In genomic region chrX:6803312-6803794, dm6 we compare ENCODE assay signal across 1 fruit fly cellular context.
A peak's percentile ranks its signal among the peaks of the same experiment; 100 is the strongest.
TF ChIP-seq lines count a peak whose summit lies in the region.

C3G (minus strand) TSS chrX:6803593.
pod1 (plus strand) TSS chrX:6803684.

TF ChIP-seq in whole organism, embryonic, 481 proteins besides CTCF, POLR2A, EP300 and RAD21 (continued from another document and continues in another):
- TF ChIP-seq gsb (GFP tag; IDR thresholded peaks at IDR 0.05; lab: Robert Waterston, UW): no peak
- TF ChIP-seq CG9817 (tag; optimal IDR thresholded peaks at IDR 0.05; lab: Kevin White, UChicago): peak; percentile 13
- TF ChIP-seq repo (GFP tag; optimal IDR thresholded peaks at IDR 0.05; lab: Kevin White, UChicago): peak; percentile 6
- peak; percentile 21 for TF ChIP-seq Mad (GFP tag; optimal IDR thresholded peaks at IDR 0.05; lab: Kevin White, UChicago)
- no peak for TF ChIP-seq Mes4 (GFP tag; optimal IDR thresholded peaks at IDR 0.05; lab: Kevin White, UChicago)
- no peak for TF ChIP-seq eve (GFP tag; optimal IDR thresholded peaks at IDR 0.05; lab: Kevin White, UChicago)
- peak; percentile 32 for TF ChIP-seq tin (GFP tag; optimal IDR thresholded peaks at IDR 0.05; lab: Kevin White, UChicago)
- TF ChIP-seq CG2875 (GFP tag; optimal IDR thresholded peaks at IDR 0.05; lab: Kevin White, UChicago): no peak
- TF ChIP-seq CG4854 (GFP tag; optimal IDR thresholded peaks at IDR 0.05; lab: Kevin White, UChicago): peak; percentile 27
- TF ChIP-seq Dip3 (GFP tag; optimal IDR thresholded peaks at IDR 0.05; lab: Kevin White, UChicago): peak; percentile 6
- no peak for TF ChIP-seq tx (GFP tag; optimal IDR thresholded peaks at IDR 0.05; lab: Kevin White, UChicago)
- TF ChIP-seq CG15514 (GFP tag; optimal IDR thresholded peaks at IDR 0.05; lab: Kevin White, UChicago): peak; percentile 67
- TF ChIP-seq Max (GFP tag; optimal IDR thresholded peaks at IDR 0.05; lab: Kevin White, UChicago): peak; percentile 50
- no peak for TF ChIP-seq pros (GFP tag; optimal IDR thresholded peaks at IDR 0.05; lab: Kevin White, UChicago)
- no peak for TF ChIP-seq tup (GFP tag; optimal IDR thresholded peaks at IDR 0.05; lab: Kevin White, UChicago)
- peak; percentile 84 for TF ChIP-seq CG2116 (GFP tag; optimal IDR thresholded peaks at IDR 0.05; lab: Kevin White, UChicago)
- no peak for TF ChIP-seq CG8290 (GFP tag; optimal IDR thresholded peaks at IDR 0.05; lab: Kevin White, UChicago)
- peak in 1 of 2 experiments; percentile 77 for TF ChIP-seq CG8290 (tag; optimal IDR thresholded peaks at IDR 0.05; lab: Kevin White, UChicago)
- TF ChIP-seq Lim3 (GFP tag; IDR thresholded peaks at IDR 0.05; lab: Robert Waterston, UW): no peak
- TF ChIP-seq CG7372 (GFP tag; IDR thresholded peaks at IDR 0.05; lab: Robert Waterston, UW): no peak
- TF ChIP-seq so (GFP tag; IDR thresholded peaks at IDR 0.05; lab: Robert Waterston, UW): no peak
- peak; percentile 96 for TF ChIP-seq CG34224 (GFP tag; IDR thresholded peaks at IDR 0.05; lab: Robert Waterston, UW; ENCODE audit: partially characterized antibody)
- TF ChIP-seq tio (GFP tag; optimal IDR thresholded peaks at IDR 0.05; lab: Kevin White, UChicago): no peak
- no peak for TF ChIP-seq kay (GFP tag; optimal IDR thresholded peaks at IDR 0.05; lab: Kevin White, UChicago)
- TF ChIP-seq trh (GFP tag; optimal IDR thresholded peaks at IDR 0.05; lab: Kevin White, UChicago): no peak
- no peak for TF ChIP-seq Neu2 (GFP tag; optimal IDR thresholded peaks at IDR 0.05; lab: Kevin White, UChicago; ENCODE audit: borderline replicate concordance)
- no peak for TF ChIP-seq Xrp1 (GFP tag; IDR thresholded peaks at IDR 0.05; lab: Robert Waterston, UW)
- TF ChIP-seq CG7987 (GFP tag; optimal IDR thresholded peaks at IDR 0.05; lab: Kevin White, UChicago): peak; percentile 5
- TF ChIP-seq lmd (GFP tag; IDR thresholded peaks at IDR 0.05; lab: Robert Waterston, UW): no peak
- no peak for TF ChIP-seq Gsc (GFP tag; IDR thresholded peaks at IDR 0.05; lab: Robert Waterston, UW)
- no peak for TF ChIP-seq Fer3 (tag; optimal IDR thresholded peaks at IDR 0.05; lab: Kevin White, UChicago)
- no peak for TF ChIP-seq CG11723 (GFP tag; optimal IDR thresholded peaks at IDR 0.05; lab: Kevin White, UChicago)
- TF ChIP-seq Vsx1 (GFP tag; optimal IDR thresholded peaks at IDR 0.05; lab: Kevin White, UChicago): peak; percentile 16
- TF ChIP-seq bab2 (GFP tag; optimal IDR thresholded peaks at IDR 0.05; lab: Kevin White, UChicago): no peak
- TF ChIP-seq CG10274 (GFP tag; optimal IDR thresholded peaks at IDR 0.05; lab: Kevin White, UChicago): no peak
- peak; percentile 62 for TF ChIP-seq Rfx (GFP tag; IDR thresholded peaks at IDR 0.05; lab: Robert Waterston, UW)
- TF ChIP-seq Hmx (GFP tag; optimal IDR thresholded peaks at IDR 0.05; lab: Kevin White, UChicago): no peak
- no peak for TF ChIP-seq sc (optimal IDR thresholded peaks at IDR 0.05; lab: Kevin White, UChicago)
- no peak for TF ChIP-seq sc (GFP tag; optimal IDR thresholded peaks at IDR 0.05; lab: Kevin White, UChicago)
- TF ChIP-seq zen2 (GFP tag; IDR thresholded peaks at IDR 0.05; lab: Robert Waterston, UW; ENCODE audit: partially characterized antibody): peak; percentile 96
- no peak for TF ChIP-seq CG6654 (GFP tag; optimal IDR thresholded peaks at IDR 0.05; lab: Kevin White, UChicago)
- TF ChIP-seq Usf (GFP tag; optimal IDR thresholded peaks at IDR 0.05; lab: Kevin White, UChicago): no peak
- TF ChIP-seq CG30431 (GFP tag; optimal IDR thresholded peaks at IDR 0.05; lab: Kevin White, UChicago): no peak
- TF ChIP-seq ac (GFP tag; optimal IDR thresholded peaks at IDR 0.05; lab: Kevin White, UChicago): no peak
- TF ChIP-seq slou (GFP tag; optimal IDR thresholded peaks at IDR 0.05; lab: Kevin White, UChicago): peak; percentile 22
- peak; percentile 14 to 68 for TF ChIP-seq Pdp1 (GFP tag; optimal IDR thresholded peaks at IDR 0.05; lab: Kevin White, UChicago)
- no peak for TF ChIP-seq CG17328 (GFP tag; IDR thresholded peaks at IDR 0.05; lab: Robert Waterston, UW)
- peak; percentile 42 for TF ChIP-seq CG12769 (tag; optimal IDR thresholded peaks at IDR 0.05; lab: Kevin White, UChicago)
- TF ChIP-seq Atf6 (GFP tag; IDR thresholded peaks at IDR 0.05; lab: Robert Waterston, UW): no peak
- TF ChIP-seq nmo (GFP tag; optimal IDR thresholded peaks at IDR 0.05; lab: Kevin White, UChicago): peak; percentile 60
- no peak for TF ChIP-seq CG3281 (GFP tag; optimal IDR thresholded peaks at IDR 0.05; lab: Kevin White, UChicago)
- peak; percentile 67 for TF ChIP-seq CG13894 (tag; optimal IDR thresholded peaks at IDR 0.05; lab: Kevin White, UChicago)
- peak; percentile 99 for TF ChIP-seq CG16813 (GFP tag; IDR thresholded peaks at IDR 0.05; lab: Robert Waterston, UW; ENCODE audit: partially characterized antibody)
- TF ChIP-seq hbn (GFP tag; IDR thresholded peaks at IDR 0.05; lab: Robert Waterston, UW; ENCODE audit: partially characterized antibody): peak; percentile 97
- TF ChIP-seq CG7556 (GFP tag; optimal IDR thresholded peaks at IDR 0.05; lab: Kevin White, UChicago): no peak
- no peak for TF ChIP-seq D19B (GFP tag; optimal IDR thresholded peaks at IDR 0.05; lab: Kevin White, UChicago)
- no peak for TF ChIP-seq CG2889 (GFP tag; IDR thresholded peaks at IDR 0.05; lab: Robert Waterston, UW)
- TF ChIP-seq CG13775 (GFP tag; optimal IDR thresholded peaks at IDR 0.05; lab: Kevin White, UChicago): no peak
- TF ChIP-seq CG4730 (GFP tag; IDR thresholded peaks at IDR 0.05; lab: Robert Waterston, UW): no peak
- peak; percentile 56; the same call in 1 of the 2 replicates for TF ChIP-seq vvl (GFP tag; IDR thresholded peaks at IDR 0.05; lab: Robert Waterston, UW)
- TF ChIP-seq btn (GFP tag; optimal IDR thresholded peaks at IDR 0.05; lab: Kevin White, UChicago): no peak
- TF ChIP-seq Antp (GFP tag; optimal IDR thresholded peaks at IDR 0.05; lab: Kevin White, UChicago): peak; percentile 50
- no peak for TF ChIP-seq lola (GFP tag; optimal IDR thresholded peaks at IDR 0.05; lab: Kevin White, UChicago)
- TF ChIP-seq disco-r (GFP tag; optimal IDR thresholded peaks at IDR 0.05; lab: Kevin White, UChicago): no peak
- no peak for TF ChIP-seq jigr1 (GFP tag; IDR thresholded peaks at IDR 0.05; lab: Robert Waterston, UW)
- TF ChIP-seq CG17385 (GFP tag; optimal IDR thresholded peaks at IDR 0.05; lab: Kevin White, UChicago): no peak
- no peak for TF ChIP-seq gce (GFP tag; IDR thresholded peaks at IDR 0.05; lab: Robert Waterston, UW)
- no peak for TF ChIP-seq zf30C (GFP tag; optimal IDR thresholded peaks at IDR 0.05; lab: Kevin White, UChicago)
- TF ChIP-seq Doc3 (GFP tag; IDR thresholded peaks at IDR 0.05; lab: Robert Waterston, UW; ENCODE audit: partially characterized antibody): peak; percentile 89
- no peak for TF ChIP-seq gcm2 (GFP tag; optimal IDR thresholded peaks at IDR 0.05; lab: Kevin White, UChicago)
- no peak for TF ChIP-seq CG33557 (GFP tag; optimal IDR thresholded peaks at IDR 0.05; lab: Kevin White, UChicago)
- TF ChIP-seq CG42726 (GFP tag; IDR thresholded peaks at IDR 0.05; lab: Robert Waterston, UW; ENCODE audit: partially characterized antibody): peak; percentile 99
- TF ChIP-seq Optix (GFP tag; IDR thresholded peaks at IDR 0.05; lab: Robert Waterston, UW): no peak
- peak; percentile 19 for TF ChIP-seq Jarid2 (GFP tag; optimal IDR thresholded peaks at IDR 0.05; lab: Kevin White, UChicago)
- no peak for TF ChIP-seq Spps (tag; optimal IDR thresholded peaks at IDR 0.05; lab: Kevin White, UChicago)
- TF ChIP-seq fu2 (GFP tag; optimal IDR thresholded peaks at IDR 0.05; lab: Kevin White, UChicago): peak; percentile 31
- peak; percentile 57 for TF ChIP-seq CG4360 (GFP tag; IDR thresholded peaks at IDR 0.05; lab: Robert Waterston, UW)
- TF ChIP-seq cas (GFP tag; IDR thresholded peaks at IDR 0.05; lab: Robert Waterston, UW): no peak
- no peak for TF ChIP-seq sima (GFP tag; optimal IDR thresholded peaks at IDR 0.05; lab: Kevin White, UChicago)
- no peak for TF ChIP-seq ATbp (GFP tag; optimal IDR thresholded peaks at IDR 0.05; lab: Kevin White, UChicago)
- TF ChIP-seq CG2199 (GFP tag; IDR thresholded peaks at IDR 0.05; lab: Robert Waterston, UW): no peak
- no peak for TF ChIP-seq Six4 (GFP tag; optimal IDR thresholded peaks at IDR 0.05; lab: Kevin White, UChicago)
- peak; percentile 49; the same call in 1 of the 2 replicates for TF ChIP-seq CG6272 (GFP tag; IDR thresholded peaks at IDR 0.05; lab: Robert Waterston, UW)
- no peak for TF ChIP-seq CG12104 (GFP tag; optimal IDR thresholded peaks at IDR 0.05; lab: Kevin White, UChicago)
- no peak for TF ChIP-seq CG6813 (GFP tag; optimal IDR thresholded peaks at IDR 0.05; lab: Kevin White, UChicago)
- TF ChIP-seq CG3726 (GFP tag; IDR thresholded peaks at IDR 0.05; lab: Robert Waterston, UW): no peak
- TF ChIP-seq CG14667 (GFP tag; IDR thresholded peaks at IDR 0.05; lab: Robert Waterston, UW): no peak
- TF ChIP-seq corto (GFP tag; optimal IDR thresholded peaks at IDR 0.05; lab: Kevin White, UChicago): no peak
- TF ChIP-seq gro (GFP tag; optimal IDR thresholded peaks at IDR 0.05; lab: Kevin White, UChicago): peak; percentile 71
- peak; percentile 59 for TF ChIP-seq Hmr (GFP tag; optimal IDR thresholded peaks at IDR 0.05; lab: Kevin White, UChicago)
- no peak for TF ChIP-seq CG9215 (GFP tag; IDR thresholded peaks at IDR 0.05; lab: Robert Waterston, UW)
- no peak for TF ChIP-seq CG10462 (GFP tag; optimal IDR thresholded peaks at IDR 0.05; lab: Kevin White, UChicago)
- TF ChIP-seq Eip74EF (GFP tag; optimal IDR thresholded peaks at IDR 0.05; lab: Kevin White, UChicago): peak in 1 of 2 experiments; percentile 18
- peak in 1 of 3 experiments; percentile 44 for TF ChIP-seq Stat92E (GFP tag; optimal IDR thresholded peaks at IDR 0.05; lab: Kevin White, UChicago)
- peak; percentile 96 for TF ChIP-seq CG7963 (GFP tag; IDR thresholded peaks at IDR 0.05; lab: Robert Waterston, UW; ENCODE audit: partially characterized antibody)
- TF ChIP-seq Meics (GFP tag; optimal IDR thresholded peaks at IDR 0.05; lab: Kevin White, UChicago): peak; percentile 77
- peak; percentile 41 for TF ChIP-seq her (GFP tag; optimal IDR thresholded peaks at IDR 0.05; lab: Kevin White, UChicago)
- peak; percentile 84 for TF ChIP-seq HmgD (GFP tag; optimal IDR thresholded peaks at IDR 0.05; lab: Kevin White, UChicago)
- no peak for TF ChIP-seq D19A (tag; optimal IDR thresholded peaks at IDR 0.05; lab: Kevin White, UChicago)
- no peak for TF ChIP-seq esg (GFP tag; conservative IDR thresholded peaks at IDR 0.05; lab: Robert Waterston, UW)
- TF ChIP-seq Oaz (GFP tag; IDR thresholded peaks at IDR 0.05; lab: Robert Waterston, UW): no peak
- peak; percentile 45 for TF ChIP-seq ftz-f1 (GFP tag; optimal IDR thresholded peaks at IDR 0.05; lab: Kevin White, UChicago)
- peak; percentile 30 for TF ChIP-seq CG11504 (tag; optimal IDR thresholded peaks at IDR 0.05; lab: Kevin White, UChicago)
- TF ChIP-seq trem (tag; optimal IDR thresholded peaks at IDR 0.05; lab: Kevin White, UChicago): peak; percentile 70
- no peak for TF ChIP-seq aop (GFP tag; IDR thresholded peaks at IDR 0.05; lab: Robert Waterston, UW)
- peak; percentile 23 for TF ChIP-seq CG18011 (GFP tag; optimal IDR thresholded peaks at IDR 0.05; lab: Kevin White, UChicago)
- TF ChIP-seq TFAM (GFP tag; optimal IDR thresholded peaks at IDR 0.05; lab: Kevin White, UChicago): no peak
- peak; percentile 39 for TF ChIP-seq CG12155 (GFP tag; optimal IDR thresholded peaks at IDR 0.05; lab: Kevin White, UChicago)
- no peak for TF ChIP-seq peb (GFP tag; IDR thresholded peaks at IDR 0.05; lab: Robert Waterston, UW)
- peak; percentile 8 for TF ChIP-seq chn (GFP tag; optimal IDR thresholded peaks at IDR 0.05; lab: Kevin White, UChicago)
- no peak for TF ChIP-seq CG9876 (GFP tag; optimal IDR thresholded peaks at IDR 0.05; lab: Kevin White, UChicago)
- no peak for TF ChIP-seq ham (GFP tag; IDR thresholded peaks at IDR 0.05; lab: Robert Waterston, UW)
- peak; percentile 81 for TF ChIP-seq CG17186 (GFP tag; optimal IDR thresholded peaks at IDR 0.05; lab: Kevin White, UChicago)
- TF ChIP-seq Taf1 (GFP tag; IDR thresholded peaks at IDR 0.05; lab: Robert Waterston, UW): no peak
- TF ChIP-seq mirr (GFP tag; optimal IDR thresholded peaks at IDR 0.05; lab: Kevin White, UChicago): peak; percentile 15
- no peak for TF ChIP-seq cwo (GFP tag; optimal IDR thresholded peaks at IDR 0.05; lab: Kevin White, UChicago)
- peak; percentile 85 for TF ChIP-seq Ets97D (GFP tag; optimal IDR thresholded peaks at IDR 0.05; lab: Kevin White, UChicago)
- TF ChIP-seq rib (GFP tag; IDR thresholded peaks at IDR 0.05; lab: Robert Waterston, UW): peak; percentile 67; the same call in 1 of the 2 replicates
- TF ChIP-seq CG17829 (tag; optimal IDR thresholded peaks at IDR 0.05; lab: Kevin White, UChicago): peak; percentile 13
- no peak for TF ChIP-seq Sox100B (GFP tag; optimal IDR thresholded peaks at IDR 0.05; lab: Kevin White, UChicago)
- no peak for TF ChIP-seq tgo (GFP tag; IDR thresholded peaks at IDR 0.05; lab: Robert Waterston, UW)
- TF ChIP-seq z (GFP tag; IDR thresholded peaks at IDR 0.05; lab: Robert Waterston, UW): no peak
- TF ChIP-seq CG10654 (GFP tag; optimal IDR thresholded peaks at IDR 0.05; lab: Kevin White, UChicago): no peak
- 0 out of 3 replicates have a peak, but pooled peaks have one; percentile 40 for TF ChIP-seq zfh1 (GFP tag; IDR thresholded peaks at IDR 0.05; lab: Robert Waterston, UW)
- TF ChIP-seq CrebB (tag; optimal IDR thresholded peaks at IDR 0.05; lab: Kevin White, UChicago): no peak
- TF ChIP-seq CG12299 (tag; optimal IDR thresholded peaks at IDR 0.05; lab: Kevin White, UChicago): peak; percentile 39
- peak; percentile 97 for TF ChIP-seq vnd (GFP tag; IDR thresholded peaks at IDR 0.05; lab: Robert Waterston, UW; ENCODE audit: partially characterized antibody)
- no peak for TF ChIP-seq CG31388 (GFP tag; optimal IDR thresholded peaks at IDR 0.05; lab: Kevin White, UChicago)
- no peak for TF ChIP-seq NK7.1 (GFP tag; optimal IDR thresholded peaks at IDR 0.05; lab: Kevin White, UChicago)
- TF ChIP-seq CG12942 (GFP tag; optimal IDR thresholded peaks at IDR 0.05; lab: Kevin White, UChicago): peak; percentile 32
- peak; percentile 21 for TF ChIP-seq ems (GFP tag; optimal IDR thresholded peaks at IDR 0.05; lab: Kevin White, UChicago)
- TF ChIP-seq nerfin-2 (GFP tag; IDR thresholded peaks at IDR 0.05; lab: Robert Waterston, UW; ENCODE audit: partially characterized antibody): peak; percentile 96
- no peak for TF ChIP-seq kah (GFP tag; optimal IDR thresholded peaks at IDR 0.05; lab: Kevin White, UChicago)
- TF ChIP-seq CG17568 (GFP tag; optimal IDR thresholded peaks at IDR 0.05; lab: Kevin White, UChicago): no peak
- TF ChIP-seq Hand (GFP tag; optimal IDR thresholded peaks at IDR 0.05; lab: Kevin White, UChicago): peak; percentile 14
